Worm (Caenorhabditis elegans) whole organism, young adult: ENCODE measurements around the gene srh-123.

Experiments used
- F10E7.11 ChIP-seq: sonication (generic microtip); optimal IDR thresholded peaks from 2 replicates; lab custom pipeline; 2017; ENCODE audit warnings: mild to moderate bottlenecking, missing genetic modification characterization, moderate library complexity, missing compliant biosample characterization
- F49E8.2 ChIP-seq: sonication (generic microtip); optimal IDR thresholded peaks from 3 replicates; lab custom pipeline; 2017; ENCODE audit warnings: missing genetic modification characterization, mild to moderate bottlenecking, missing compliant biosample characterization, antibody characterized with exemption, moderate library complexity; ENCODE audit not compliant: insufficient read depth
- F57A8.1 ChIP-seq: fragments of 200-800 bp; sonication (Bioruptor generic); optimal IDR thresholded peaks from 2 replicates; lab custom pipeline; 2018; ENCODE audit warnings: mild to moderate bottlenecking, missing genetic modification characterization, moderate library complexity, missing compliant biosample characterization
- ama-1 ChIP-seq, 3 experiments: fragments of 150-350 bp in 1 of 3; sonication (generic microtip) in 2 of 3; optimal IDR thresholded peaks; 2 replicates each; lab custom pipeline; 2014 to 2018; ENCODE audit warnings: missing biosample characterization in 2 of 3, missing genetic modification characterization in 2 of 3, missing genetic modification reagents in 2 of 3
- cebp-2 ChIP-seq: fragments of 200-800 bp; sonication (Bioruptor generic); IDR thresholded peaks from 2 replicates; pipeline ENCODE4 v1.3.6; 2022; ENCODE audit warnings: missing genetic modification characterization, missing compliant biosample characterization
- egl-44 ChIP-seq: fragments of 200-800 bp; sonication (Bioruptor generic); IDR thresholded peaks from 2 replicates; pipeline ENCODE4 v1.3.6; 2022; ENCODE audit warnings: missing genetic modification reagents, missing genetic modification characterization, missing compliant biosample characterization
- hsf-1 ChIP-seq: fragments of 200-800 bp; sonication (Bioruptor generic); IDR thresholded peaks from 2 replicates; pipeline ENCODE4 v1.3.6; 2022; ENCODE audit warnings: missing genetic modification reagents, missing genetic modification characterization, missing compliant biosample characterization
- lin-26 ChIP-seq: fragments of 200-800 bp; sonication (Bioruptor generic); IDR thresholded peaks from 2 replicates; pipeline ENCODE4 v1.3.6; 2022; ENCODE audit warnings: missing genetic modification reagents, missing genetic modification characterization, missing compliant biosample characterization
- lin-40 ChIP-seq: sonication (generic microtip); optimal IDR thresholded peaks from 2 replicates; lab custom pipeline; 2016; ENCODE audit warnings: missing genetic modification characterization, mild to moderate bottlenecking, missing compliant biosample characterization, missing genotype, missing genetic modification reagents
- rcor-1 ChIP-seq: fragments of 200-800 bp; sonication (Bioruptor generic); IDR thresholded peaks from 2 replicates; pipeline ENCODE4 v1.3.6; 2022; ENCODE audit warnings: missing genetic modification reagents, missing genetic modification characterization, missing compliant biosample characterization
- unc-62 ChIP-seq: fragments of 150-350 bp; optimal IDR thresholded peaks from 2 replicates; lab custom pipeline; 2014; ENCODE audit warnings: missing biosample characterization, missing genetic modification reagents, missing genetic modification characterization

DNA sequence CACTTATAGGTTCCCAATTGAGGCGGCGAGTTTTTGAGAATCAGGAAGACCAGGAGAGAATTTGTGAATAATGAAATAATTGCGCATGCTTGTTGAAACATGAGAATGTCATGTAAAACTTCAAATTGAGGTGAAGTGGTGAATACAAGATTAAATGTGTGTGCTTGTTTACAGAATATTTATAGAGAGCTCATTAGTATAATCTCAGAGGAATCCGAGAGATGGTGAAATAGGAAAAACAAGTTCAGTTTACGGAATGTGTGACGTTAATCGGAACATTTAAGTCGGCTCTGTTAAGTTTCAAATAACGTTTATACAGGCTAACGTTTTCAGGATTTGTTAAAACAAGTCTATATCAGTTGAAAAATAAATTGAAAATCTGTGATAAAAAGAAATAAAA, 15.7 kb upstream of the srh-123 start, which contains the start of gene str-200:
- TF ChIP-seq ama-1 (optimal IDR thresholded peaks at IDR 0.05; lab: Kevin White, UChicago) (no peak), ama-1 (GFP tag; optimal IDR thresholded peaks at IDR 0.05; lab: Kevin White, UChicago) (no peak), lin-26 (no peak), hsf-1 (GFP tag; lab: Robert Waterston, UW) (no peak), F10E7.11 (tag; lab: Kevin White, UChicago) (no peak), lin-40 (no peak), unc-62 (GFP tag; lab: Kevin White, UChicago) (no peak), rcor-1 (GFP tag; lab: Robert Waterston, UW) (no peak), F49E8.2 (tag; lab: Kevin White, UChicago) (no peak), egl-44 (no peak), cebp-2 (GFP tag; lab: Robert Waterston, UW) (no peak), F57A8.1 (GFP tag; lab: Kevin White, UChicago) (no peak)
